Fruit fly (Drosophila melanogaster) whole organism, embryonic: ENCODE data around the gene pav.

Experiments
- Ada2b ChIP-seq: fragments of 200-800 bp; sonication (Bioruptor generic); IDR thresholded peaks from 2 replicates; pipeline ENCODE4 v1.3.6; 2022; ENCODE audit warnings: missing biosample characterization, missing genetic modification characterization
- Adf1 ChIP-seq: fragments of 200-800 bp; sonication (Bioruptor generic); IDR thresholded peaks from 2 replicates; pipeline ENCODE4 v1.3.6; 2022; ENCODE audit warnings: missing biosample characterization, missing genetic modification characterization
- Atf-2 ChIP-seq: fragments of 200-800 bp; sonication (Bioruptor generic); optimal IDR thresholded peaks from 2 replicates; lab custom pipeline; 2016; ENCODE audit warnings: missing biosample characterization, missing genetic modification characterization
- Bteb2 ChIP-seq: fragments of 200-800 bp; sonication (Bioruptor generic); optimal IDR thresholded peaks from 2 replicates; lab custom pipeline; 2016; ENCODE audit warnings: missing biosample characterization, missing genetic modification characterization
- CG10366 ChIP-seq: fragments of 200-800 bp; sonication (Bioruptor generic); IDR thresholded peaks from 2 replicates; pipeline ENCODE4 v1.3.6; 2022; ENCODE audit warnings: missing biosample characterization, missing genetic modification characterization
- CG11093 ChIP-seq: fragments of 200-800 bp; sonication (Bioruptor generic); IDR thresholded peaks from 3 replicates; pipeline ENCODE4 v1.3.6; 2022; ENCODE audit warnings: missing biosample characterization, missing genetic modification characterization
- CG12104 ChIP-seq: fragments of 200-800 bp; sonication (Bioruptor generic); optimal IDR thresholded peaks from 3 replicates; lab custom pipeline; 2016; ENCODE audit warnings: missing biosample characterization, missing genetic modification characterization
- CG1233 ChIP-seq: fragments of 200-800 bp; sonication (Bioruptor generic); optimal IDR thresholded peaks from 4 replicates; lab custom pipeline; 2018; ENCODE audit warnings: missing biosample characterization, mild to moderate bottlenecking, missing genetic modification characterization
- CG12744 ChIP-seq: fragments of 200-800 bp; sonication (Bioruptor generic); optimal IDR thresholded peaks from 2 replicates; lab custom pipeline; 2016; ENCODE audit warnings: missing biosample characterization, missing genetic modification characterization
- CG13424 ChIP-seq: fragments of 200-800 bp; sonication (Bioruptor generic); optimal IDR thresholded peaks from 2 replicates; lab custom pipeline; 2019; ENCODE audit warnings: missing biosample characterization, mild to moderate bottlenecking, missing genetic modification characterization, moderate library complexity
- CG17359 ChIP-seq: fragments of 200-800 bp; sonication (Bioruptor generic); optimal IDR thresholded peaks from 3 replicates; lab custom pipeline; 2018; ENCODE audit warnings: missing biosample characterization, mild to moderate bottlenecking, missing genetic modification characterization, moderate library complexity
- CG17568 ChIP-seq: fragments of 200-800 bp; sonication (Bioruptor generic); optimal IDR thresholded peaks from 2 replicates; lab custom pipeline; 2018; ENCODE audit warnings: missing biosample characterization, mild to moderate bottlenecking, missing genetic modification characterization, moderate library complexity
- CG18599 ChIP-seq: fragments of 200-800 bp; sonication (Bioruptor generic); optimal IDR thresholded peaks from 3 replicates; lab custom pipeline; 2017; ENCODE audit warnings: missing biosample characterization, missing genetic modification characterization, mild to moderate bottlenecking, moderate library complexity, missing genetic modification reagents
- CG2199 ChIP-seq: fragments of 200-800 bp; sonication (Bioruptor generic); IDR thresholded peaks from 3 replicates; pipeline ENCODE4 v1.3.6; 2022; ENCODE audit warnings: missing biosample characterization, missing genetic modification characterization
- CG32772 ChIP-seq: fragments of 200-800 bp; sonication (Bioruptor generic); IDR thresholded peaks from 2 replicates; pipeline ENCODE4 v1.3.6; 2022; ENCODE audit warnings: missing biosample characterization, missing genetic modification characterization
- CG4820 ChIP-seq: fragments of 200-800 bp; sonication (Bioruptor generic); optimal IDR thresholded peaks from 3 replicates; lab custom pipeline; 2016; ENCODE audit warnings: missing biosample characterization, missing genetic modification characterization
- CG5180 ChIP-seq: fragments of 200-800 bp; sonication (Bioruptor generic); optimal IDR thresholded peaks from 3 replicates; lab custom pipeline; 2017; ENCODE audit warnings: missing biosample characterization, missing genetic modification characterization, mild to moderate bottlenecking, moderate library complexity, missing genetic modification reagents
- CG6175 ChIP-seq: fragments of 200-800 bp; sonication (Bioruptor generic); IDR thresholded peaks from 3 replicates; pipeline ENCODE4 v1.3.6; 2022; ENCODE audit warnings: missing biosample characterization, missing genetic modification characterization
- CG6765 ChIP-seq: fragments of 200-800 bp; sonication (Bioruptor generic); optimal IDR thresholded peaks from 3 replicates; lab custom pipeline; 2017; ENCODE audit warnings: missing biosample characterization, mild to moderate bottlenecking, missing genetic modification characterization
- CG6791 ChIP-seq: fragments of 200-800 bp; sonication (Bioruptor generic); IDR thresholded peaks from 3 replicates; pipeline ENCODE4 v1.3.6; 2022; ENCODE audit warnings: missing biosample characterization, missing genetic modification characterization; ENCODE audit not compliant: partially characterized antibody
- CG7987 ChIP-seq: fragments of 200-800 bp; sonication (Bioruptor generic); optimal IDR thresholded peaks from 2 replicates; lab custom pipeline; 2018; ENCODE audit warnings: missing biosample characterization, mild to moderate bottlenecking, missing genetic modification characterization, moderate library complexity
- CG8765 ChIP-seq: fragments of 200-800 bp; sonication (Bioruptor generic); IDR thresholded peaks from 2 replicates; pipeline ENCODE4 v1.3.6; 2022; ENCODE audit warnings: missing biosample characterization, missing genetic modification characterization
- CHES-1-like ChIP-seq: fragments of 200-800 bp; sonication (Bioruptor generic); optimal IDR thresholded peaks from 2 replicates; lab custom pipeline; 2016; ENCODE audit warnings: missing biosample characterization, missing genetic modification characterization
- Eip74EF ChIP-seq, 2 experiments: fragments of 200-800 bp in 1 of 2; fragments of >200 bp in 1 of 2; sonication (Bioruptor generic) in 1 of 2; optimal IDR thresholded peaks; 2 replicates each; lab custom pipeline; 2017 to 2019; ENCODE audit warnings: missing biosample characterization in 2 of 2, missing genetic modification characterization in 2 of 2, mild to moderate bottlenecking in 1 of 2, moderate library complexity in 1 of 2
- Ets65A ChIP-seq: fragments of 200-800 bp; sonication (Bioruptor generic); peaks from one replicate; lab custom pipeline; 2016; ENCODE audit warnings: missing biosample characterization, missing genetic modification characterization
- Ets97D ChIP-seq: fragments of 200-800 bp; sonication (Bioruptor generic); optimal IDR thresholded peaks from 3 replicates; lab custom pipeline; 2016; ENCODE audit warnings: missing biosample characterization, missing genetic modification characterization
- GATAe ChIP-seq: fragments of 200-800 bp; sonication (Bioruptor generic); conservative IDR thresholded peaks from 2 replicates; pipeline ENCODE4 v1.3.6; 2022; ENCODE audit warnings: missing biosample characterization, missing genetic modification characterization
- HLHmδ ChIP-seq: fragments of 200-800 bp; sonication (Bioruptor generic); optimal IDR thresholded peaks from 2 replicates; lab custom pipeline; 2018; ENCODE audit warnings: missing biosample characterization, mild to moderate bottlenecking, missing genetic modification characterization, moderate library complexity
- Hmr ChIP-seq: fragments of 200-800 bp; sonication (Bioruptor generic); optimal IDR thresholded peaks from 3 replicates; lab custom pipeline; 2017; ENCODE audit warnings: mild to moderate bottlenecking, missing biosample characterization, missing genetic modification reagents, missing genetic modification characterization
- Jarid2 ChIP-seq: fragments of 200-800 bp; sonication (Bioruptor generic); optimal IDR thresholded peaks from 3 replicates; lab custom pipeline; 2017; ENCODE audit warnings: mild to moderate bottlenecking, missing biosample characterization, missing genetic modification reagents, missing genetic modification characterization
- Lim3 ChIP-seq: fragments of 200-800 bp; sonication (Bioruptor generic); IDR thresholded peaks from 2 replicates; pipeline ENCODE4 v1.3.6; 2022; ENCODE audit warnings: missing biosample characterization, missing genetic modification characterization
- Max ChIP-seq: fragments of 200-800 bp; sonication (Bioruptor generic); optimal IDR thresholded peaks from 2 replicates; lab custom pipeline; 2016; ENCODE audit warnings: missing biosample characterization, mild to moderate bottlenecking, missing genetic modification characterization
- NC2α ChIP-seq: fragments of 200-800 bp; sonication (Bioruptor generic); optimal IDR thresholded peaks from 2 replicates; lab custom pipeline; 2016; ENCODE audit warnings: missing biosample characterization, missing genetic modification characterization
- Rfx ChIP-seq: fragments of 200-800 bp; sonication (Bioruptor generic); IDR thresholded peaks from 2 replicates; pipeline ENCODE4 v1.3.6; 2022; ENCODE audit warnings: missing biosample characterization, missing genetic modification characterization
- Rx ChIP-seq: fragments of 200-800 bp; sonication (Bioruptor generic); IDR thresholded peaks from 2 replicates; pipeline ENCODE4 v1.3.6; 2022; ENCODE audit warnings: missing biosample characterization, missing genetic modification characterization
- Sry-β ChIP-seq: fragments of 200-800 bp; sonication (Bioruptor generic); optimal IDR thresholded peaks from 2 replicates; lab custom pipeline; 2018; ENCODE audit warnings: missing biosample characterization, mild to moderate bottlenecking, missing genetic modification characterization, moderate library complexity
- Vsx1 ChIP-seq: fragments of 200-800 bp; sonication (Bioruptor generic); optimal IDR thresholded peaks from 2 replicates; lab custom pipeline; 2017; ENCODE audit warnings: missing biosample characterization, mild to moderate bottlenecking, missing genetic modification characterization, missing genetic modification reagents
- ap ChIP-seq: fragments of 200-800 bp; sonication (Bioruptor generic); IDR thresholded peaks from 2 replicates; pipeline ENCODE4 v1.3.6; 2022; ENCODE audit warnings: missing biosample characterization, missing genetic modification characterization
- bbx ChIP-seq: fragments of 200-800 bp; sonication (Bioruptor generic); IDR thresholded peaks from 2 replicates; pipeline ENCODE4 v1.3.6; 2022; ENCODE audit warnings: missing biosample characterization, missing genetic modification characterization; ENCODE audit not compliant: partially characterized antibody
- cad ChIP-seq: fragments of >200 bp; optimal IDR thresholded peaks from 2 replicates; lab custom pipeline; 2017; ENCODE audit warnings: missing biosample characterization, missing genetic modification characterization
- ci ChIP-seq: fragments of 200-800 bp; sonication (Bioruptor generic); IDR thresholded peaks from 3 replicates; pipeline ENCODE4 v1.3.6; 2022; ENCODE audit warnings: missing biosample characterization, missing genetic modification characterization
- danr ChIP-seq: fragments of 200-800 bp; sonication (Bioruptor generic); IDR thresholded peaks from 2 replicates; pipeline ENCODE4 v1.3.6; 2022; ENCODE audit warnings: missing biosample characterization, missing genetic modification characterization
- ems ChIP-seq: fragments of 200-800 bp; sonication (Bioruptor generic); optimal IDR thresholded peaks from 3 replicates; lab custom pipeline; 2016; ENCODE audit warnings: missing biosample characterization, missing genetic modification characterization
- fd3F ChIP-seq: fragments of 200-800 bp; sonication (Bioruptor generic); optimal IDR thresholded peaks from 2 replicates; lab custom pipeline; 2018; ENCODE audit warnings: missing biosample characterization, mild to moderate bottlenecking, missing genetic modification characterization, moderate library complexity
- fru ChIP-seq: fragments of >200 bp; optimal IDR thresholded peaks from 2 replicates; lab custom pipeline; 2017
- gsb-n ChIP-seq: fragments of 200-800 bp; sonication (Bioruptor generic); optimal IDR thresholded peaks from 3 replicates; lab custom pipeline; 2018; ENCODE audit warnings: missing biosample characterization, mild to moderate bottlenecking, missing genetic modification characterization
- her ChIP-seq: fragments of 200-800 bp; sonication (Bioruptor generic); optimal IDR thresholded peaks from 2 replicates; lab custom pipeline; 2016; ENCODE audit warnings: missing biosample characterization, missing genetic modification characterization
- kni ChIP-seq: fragments of 200-800 bp; sonication (Bioruptor generic); optimal IDR thresholded peaks from 3 replicates; lab custom pipeline; 2017; ENCODE audit warnings: mild to moderate bottlenecking, missing biosample characterization, missing genetic modification reagents, missing genetic modification characterization
- peb ChIP-seq: fragments of 200-800 bp; sonication (Bioruptor generic); IDR thresholded peaks from 2 replicates; pipeline ENCODE4 v1.3.6; 2022; ENCODE audit warnings: missing biosample characterization, missing genetic modification characterization
- salm ChIP-seq: fragments of 200-800 bp; sonication (Bioruptor generic); optimal IDR thresholded peaks from 2 replicates; lab custom pipeline; 2018; ENCODE audit warnings: missing biosample characterization, mild to moderate bottlenecking, missing genetic modification characterization
- toy ChIP-seq: fragments of 200-800 bp; sonication (Bioruptor generic); IDR thresholded peaks from 2 replicates; pipeline ENCODE4 v1.3.6; 2022; ENCODE audit warnings: missing biosample characterization, missing genetic modification characterization
- ttk ChIP-seq: fragments of 200-800 bp; sonication (Bioruptor generic); IDR thresholded peaks from 2 replicates; pipeline ENCODE4 v2.1.2; 2022; ENCODE audit warnings: missing biosample characterization, missing genetic modification characterization

pav gene

DNA sequence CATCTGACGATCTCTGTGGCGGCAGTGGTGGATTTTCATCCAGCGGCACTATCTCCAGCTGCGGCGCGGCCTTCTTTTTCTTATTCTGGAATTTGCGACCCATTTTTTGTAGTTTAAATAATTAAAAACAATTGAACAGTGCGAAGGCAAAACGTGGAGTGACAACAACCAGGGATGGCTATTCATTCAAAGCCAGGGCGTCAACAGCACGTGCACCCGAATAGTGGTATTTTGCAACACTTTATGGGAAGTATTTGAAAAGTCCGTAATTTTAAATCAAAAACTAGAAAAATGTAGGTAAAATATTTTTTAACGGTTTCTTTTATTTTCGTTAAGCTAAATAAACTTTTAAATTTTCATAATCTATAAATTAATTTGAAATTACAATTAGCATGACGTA lies 40.1 kb downstream of the pav start, which contains the start of gene CG11583 (continued):
- TF ChIP-seq CG10366 (GFP tag; lab: Robert Waterston, UW) (no peak), salm (tag; lab: Kevin White, UChicago) (no peak), fd3F (GFP tag; lab: Kevin White, UChicago) (no peak), ap (no peak), CG7987 (peak; percentile 48), Max (peak; percentile 98), kni (GFP tag; lab: Kevin White, UChicago) (no peak), CG4820 (GFP tag; lab: Kevin White, UChicago) (no peak), Lim3 (GFP tag; lab: Robert Waterston, UW) (no peak), ttk (GFP tag; lab: Robert Waterston, UW) (no peak), Ada2b (no peak), CG17359 (no peak), CG11093 (no peak), CHES-1-like (peak; percentile 60), danr (GFP tag; lab: Robert Waterston, UW) (no peak), GATAe (GFP tag; lab: Robert Waterston, UW) (no peak), CG18599 (no peak), ems (GFP tag; lab: Kevin White, UChicago) (peak; percentile 50), Ets65A (GFP tag; lab: Kevin White, UChicago) (peak; percentile 70), Sry-β (GFP tag; lab: Kevin White, UChicago) (no peak), cad (GFP tag; lab: Kevin White, UChicago) (no peak), CG6765 (GFP tag; lab: Kevin White, UChicago) (no peak), her (GFP tag; lab: Kevin White, UChicago) (peak; percentile 31), Vsx1 (GFP tag; lab: Kevin White, UChicago) (no peak), Rx (no peak), CG12744 (peak; percentile 35), Hmr (no peak), CG6791 (GFP tag; lab: Robert Waterston, UW) (no peak), Bteb2 (GFP tag; lab: Kevin White, UChicago) (peak; percentile 8), CG13424 (tag; lab: Kevin White, UChicago) (no peak), CG6175 (GFP tag; lab: Robert Waterston, UW) (0 out of 3 replicates have a peak, but pooled peaks have one; percentile 26), fru (lab: Kevin White, UChicago) (no peak), toy (GFP tag; lab: Robert Waterston, UW) (no peak), Eip74EF (GFP tag; optimal IDR thresholded peaks at IDR 0.05; lab: Kevin White, UChicago) (no peak), gsb-n (tag; lab: Kevin White, UChicago) (no peak), Jarid2 (GFP tag; lab: Kevin White, UChicago) (no peak), CG12104 (no peak), CG32772 (no peak), Ets97D (GFP tag; lab: Kevin White, UChicago) (peak; percentile 86), CG8765 (no peak), Atf-2 (no peak), HLHmδ (GFP tag; lab: Kevin White, UChicago) (no peak), CG2199 (GFP tag; lab: Robert Waterston, UW) (no peak), peb (no peak), Adf1 (GFP tag; lab: Robert Waterston, UW) (no peak), Rfx (peak; percentile 58), CG5180 (GFP tag; lab: Kevin White, UChicago) (no peak), ci (peak; percentile 64; the same call in 1 of the 3 replicates), CG1233 (GFP tag; lab: Kevin White, UChicago) (no peak), bbx (GFP tag; lab: Robert Waterston, UW) (0 out of 2 replicates have a peak, but pooled peaks have one; percentile 8), NC2α (GFP tag; lab: Kevin White, UChicago) (no peak), CG17568 (GFP tag; lab: Kevin White, UChicago) (no peak)
